Fruit fly (Drosophila melanogaster) whole organism: ENCODE results near the gene CG46280.
A peak's percentile ranks its signal among the peaks of the same experiment; 100 is the strongest.

Experiments used
- CG8478 ChIP-seq: fragments of >200 bp; optimal IDR thresholded peaks from 2 replicates; lab custom pipeline; 2018; ENCODE audit warnings: inconsistent platforms
- Dll ChIP-seq: fragments of >200 bp; optimal IDR thresholded peaks from 2 replicates; lab custom pipeline; 2017
- EcR ChIP-seq, 2 experiments: fragments of >200 bp; optimal IDR thresholded peaks; 2 replicates each; lab custom pipeline; 2017; ENCODE audit warnings: missing biosample characterization in 2 of 2, missing genetic modification characterization in 2 of 2, missing genetic modification reagents in 2 of 2
- pan ChIP-seq: fragments of >200 bp; optimal IDR thresholded peaks from 2 replicates; lab custom pipeline; 2017
- psq ChIP-seq: fragments of >200 bp; optimal IDR thresholded peaks from 2 replicates; lab custom pipeline; 2017
- usp ChIP-seq: fragments of >200 bp; optimal IDR thresholded peaks from 2 replicates; lab custom pipeline; 2017; ENCODE audit warnings: missing biosample characterization, missing genetic modification characterization, mixed read lengths

CG46280 gene

DNA sequence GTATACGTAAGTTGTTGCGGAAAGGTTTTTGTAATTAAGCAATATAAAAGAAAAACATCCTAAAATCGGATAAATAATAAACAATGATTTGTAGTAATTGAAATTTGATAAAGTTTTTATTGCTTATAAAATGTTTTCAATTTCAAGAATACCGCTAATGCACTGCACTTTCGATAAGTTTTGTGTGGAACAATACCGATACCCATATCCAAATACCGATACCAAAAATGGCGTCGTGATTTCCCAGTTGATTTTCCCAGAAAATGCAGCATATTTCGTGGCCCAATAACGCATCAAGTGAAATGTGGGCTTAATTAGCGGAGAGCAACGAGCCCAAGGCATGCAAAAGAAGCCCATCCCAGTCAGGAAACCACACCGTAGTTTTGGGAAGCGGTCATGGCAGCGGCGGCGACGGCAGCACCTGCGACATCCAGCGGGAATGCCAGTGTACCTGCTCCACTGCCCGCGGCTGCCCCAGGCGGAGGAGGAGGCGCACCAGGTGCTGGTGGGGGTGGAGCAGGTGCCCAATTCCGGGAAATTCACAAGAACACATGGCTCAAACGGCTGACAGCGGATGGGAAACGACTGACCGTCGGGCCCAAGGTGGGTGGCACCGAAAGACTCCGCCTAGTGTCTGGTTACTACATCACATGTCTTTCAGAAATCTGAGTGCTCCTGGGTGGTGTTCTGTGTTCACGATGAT, 44.5 kb downstream of the CG46280 start, which contains the start of gene CG31342:
Gene CG31342 (plus strand): TSS at position 214 of the 703 bp plus-strand sequence.
- no peak for TF ChIP-seq Dll (lab: Kevin White, UChicago)
- no peak for TF ChIP-seq usp (GFP tag; lab: Kevin White, UChicago)
- no peak for TF ChIP-seq EcR (GFP tag; optimal IDR thresholded peaks at IDR 0.05; lab: Kevin White, UChicago)
- no peak for TF ChIP-seq CG8478 (lab: Kevin White, UChicago)
- no peak for TF ChIP-seq psq (lab: Kevin White, UChicago)
- TF ChIP-seq pan, result no peak

DNA sequence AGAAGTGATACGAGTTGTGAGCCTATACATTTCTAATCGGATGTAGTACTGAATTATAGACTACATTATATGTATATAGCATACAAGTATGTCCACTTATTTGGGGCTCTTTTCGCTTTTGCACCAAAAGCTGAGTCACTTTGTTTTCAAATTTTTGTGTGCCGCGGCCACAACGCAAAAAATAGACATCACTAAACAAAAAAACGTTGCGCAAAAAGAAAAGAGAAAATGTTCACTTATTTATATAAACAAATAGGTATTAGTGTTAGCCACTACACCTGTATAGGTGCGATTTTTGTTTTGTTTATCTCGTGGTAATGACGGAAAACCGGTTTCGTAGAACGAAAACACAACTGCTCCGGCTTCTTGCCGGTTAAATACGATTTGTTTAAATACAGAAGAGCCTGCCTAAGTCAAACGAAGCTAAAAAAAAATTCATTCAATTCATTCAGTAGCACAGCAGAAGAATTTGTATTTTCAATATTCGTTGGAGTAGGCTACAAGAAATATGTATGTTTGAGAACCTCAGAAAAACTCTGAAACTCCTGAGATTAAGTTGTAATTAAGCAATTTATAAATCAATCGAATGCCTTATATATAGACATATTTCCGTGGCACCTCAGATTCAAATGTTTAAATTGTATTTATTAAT, 47.4 kb downstream of the CG46280 start:
- TF ChIP-seq psq (lab: Kevin White, UChicago) (no peak), pan (peak; percentile 14), EcR (GFP tag; optimal IDR thresholded peaks at IDR 0.05; lab: Kevin White, UChicago) (no peak)

DNA sequence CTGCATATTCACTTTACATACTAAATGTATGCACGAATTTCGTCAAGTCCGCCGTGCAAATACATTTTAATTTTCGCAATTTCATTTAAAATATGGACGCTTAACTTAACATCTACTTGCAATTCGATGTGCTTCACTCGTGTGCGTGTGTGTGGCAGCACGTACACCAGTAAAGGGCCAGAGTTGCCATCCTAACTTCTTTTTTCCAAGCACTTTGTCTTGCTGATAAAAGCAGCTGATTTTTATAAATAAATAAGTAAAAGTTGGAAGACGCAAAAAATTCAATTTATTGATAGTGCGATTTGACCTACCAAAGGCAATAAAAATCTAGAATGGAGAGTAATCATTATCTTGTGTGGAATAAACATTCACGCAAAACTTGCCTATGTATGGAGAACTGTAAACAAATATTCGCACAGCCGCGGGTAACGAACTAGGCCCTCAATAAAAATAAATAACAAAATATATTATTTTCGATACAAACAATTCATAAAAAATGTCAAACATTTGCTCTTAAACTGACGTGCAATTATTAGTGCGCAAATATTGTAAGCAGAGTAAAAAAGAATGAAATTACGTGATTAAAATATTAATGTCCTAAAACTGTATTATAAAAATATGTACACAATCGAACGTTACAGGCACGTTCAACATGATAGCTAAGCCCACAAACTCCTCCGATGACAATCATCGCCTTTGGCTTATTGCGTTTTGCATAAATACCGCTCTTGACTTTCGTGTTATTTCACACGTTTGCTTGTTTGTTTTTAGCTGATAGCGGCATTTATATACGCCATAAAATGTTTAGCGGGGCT, 48.1 kb downstream of the CG46280 start:
- TF ChIP-seq CG8478 (lab: Kevin White, UChicago) (peak; percentile 5), EcR (GFP tag; optimal IDR thresholded peaks at IDR 0.05; lab: Kevin White, UChicago) (no peak)

DNA sequence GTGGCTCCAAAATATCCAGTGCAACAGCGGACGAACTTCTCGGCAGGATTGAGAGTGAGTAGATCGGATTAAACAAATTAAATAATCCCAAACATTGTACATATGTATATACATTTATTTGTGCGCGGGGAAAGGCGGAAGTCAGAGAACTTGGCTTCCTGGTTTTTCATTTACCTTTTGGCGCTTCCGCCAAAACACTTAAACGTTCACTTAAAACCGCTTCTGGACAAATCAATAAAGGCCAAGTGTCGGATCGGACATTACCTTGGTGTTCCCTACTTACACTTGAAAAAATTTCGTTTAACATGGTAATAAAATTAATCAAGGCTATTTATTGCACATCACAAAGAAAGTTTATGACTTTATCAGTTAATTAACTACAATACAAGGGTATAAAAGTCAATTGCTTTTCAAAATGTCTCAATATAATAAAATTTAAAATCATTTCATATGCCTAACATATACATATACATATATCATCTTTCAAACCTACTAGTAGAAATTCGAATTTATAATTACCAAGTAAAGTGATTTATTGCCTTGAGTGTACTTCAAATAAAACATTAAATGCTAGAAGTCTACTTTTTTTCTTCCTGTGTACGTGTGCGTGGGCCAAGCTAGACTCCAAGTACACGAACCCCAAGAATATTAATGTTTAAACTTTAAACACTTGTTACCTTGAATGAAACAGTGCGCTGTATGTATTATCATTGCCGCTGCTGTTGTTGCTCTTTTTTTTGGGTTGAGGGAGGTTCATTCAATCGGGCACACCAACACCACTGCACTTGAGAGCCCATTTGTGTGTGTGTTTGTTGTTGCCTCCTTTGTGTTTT, 48.9 kb downstream of the CG46280 start:
- peak; percentile 35 to 64 for TF ChIP-seq EcR (GFP tag; optimal IDR thresholded peaks at IDR 0.05; lab: Kevin White, UChicago)
- TF ChIP-seq CG8478 (lab: Kevin White, UChicago), result no peak
- no peak for TF ChIP-seq usp (GFP tag; lab: Kevin White, UChicago)
- no peak for TF ChIP-seq Dll (lab: Kevin White, UChicago)
- no peak for TF ChIP-seq pan
- TF ChIP-seq psq (lab: Kevin White, UChicago), result no peak

DNA sequence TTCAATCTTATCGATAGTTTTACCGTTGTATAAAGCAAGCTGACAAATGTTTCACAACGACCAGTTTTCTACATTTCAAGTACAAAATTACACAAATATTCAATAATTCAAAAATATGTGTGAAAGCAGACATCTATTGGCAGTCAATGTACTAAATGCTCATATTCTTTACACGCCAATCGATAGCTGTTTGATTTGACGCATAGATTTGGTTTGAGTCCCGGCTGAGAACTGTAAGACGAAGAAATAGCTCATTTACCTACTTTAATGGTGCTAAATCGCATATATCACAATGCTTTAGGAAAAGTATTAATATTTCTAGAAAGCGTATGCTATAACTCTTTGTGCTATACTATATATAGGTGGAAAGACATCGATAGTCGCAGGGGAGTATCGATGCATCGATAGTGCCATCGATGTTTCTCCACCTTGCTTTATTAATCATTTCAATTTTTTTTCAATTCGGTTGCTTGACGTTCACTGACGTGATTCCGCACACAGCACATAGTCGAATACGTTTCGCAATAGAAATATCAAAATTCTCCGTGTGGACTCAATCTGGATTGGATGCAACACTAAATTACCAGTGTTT, 49.7 kb downstream of the CG46280 start, which contains the start of gene Paip2:
Gene Paip2 (plus strand): TSS at position 165 of the 592 bp plus-strand sequence.
- no peak for TF ChIP-seq EcR (GFP tag; optimal IDR thresholded peaks at IDR 0.05; lab: Kevin White, UChicago)
- TF ChIP-seq Dll (lab: Kevin White, UChicago), result no peak
- TF ChIP-seq CG8478 (lab: Kevin White, UChicago), result no peak

DNA sequence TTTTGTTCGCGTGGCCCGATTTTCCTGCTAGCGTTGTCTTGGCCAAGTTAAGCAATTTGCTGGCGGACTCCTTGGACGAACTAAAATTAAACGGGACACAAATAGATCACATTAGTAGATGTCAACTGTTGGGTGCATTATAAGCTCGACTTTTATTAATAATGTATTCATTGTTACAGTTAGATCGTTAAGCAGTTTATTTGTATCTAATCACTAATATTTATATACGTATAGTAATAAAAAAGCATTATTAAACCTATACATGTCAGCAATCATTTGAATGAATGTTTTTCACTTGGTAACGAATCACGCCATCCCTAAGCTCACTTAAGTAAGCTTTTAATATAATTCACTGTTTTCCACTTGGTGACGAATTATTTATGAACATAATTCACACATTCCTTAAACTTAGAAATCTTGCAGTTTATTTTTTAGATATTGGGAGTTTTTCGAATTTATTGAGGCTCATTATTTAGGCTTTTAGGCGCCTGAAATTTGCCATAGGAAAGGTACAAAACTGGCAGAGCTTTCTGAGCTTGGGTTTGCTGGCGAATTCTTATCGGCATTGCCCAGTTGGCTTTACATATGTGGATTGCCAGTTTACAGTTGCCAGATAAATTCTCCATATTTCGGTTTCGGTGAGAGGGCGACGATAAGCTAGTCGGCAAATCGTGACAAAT, 52.9 kb downstream of the CG46280 start, which contains the start of the genes CG7381 and CG7091:
Gene CG7381 (minus strand): TSS at position 101 of the 680 bp plus-strand sequence.
Gene CG7091 (plus strand): TSS at position 630 of the 680 bp plus-strand sequence.
- TF ChIP-seq CG8478 (lab: Kevin White, UChicago) (no peak), pan (no peak), EcR (GFP tag; optimal IDR thresholded peaks at IDR 0.05; lab: Kevin White, UChicago) (no peak), Dll (lab: Kevin White, UChicago) (no peak), usp (GFP tag; lab: Kevin White, UChicago) (no peak), psq (lab: Kevin White, UChicago) (no peak)
